Fruit fly (Drosophila melanogaster) whole organism, embryonic: ENCODE results near the gene CG2794.
A peak's percentile ranks its signal among the peaks of the same experiment; 100 is the strongest.

ENCODE experiments used
- Antp ChIP-seq: fragments of 200-800 bp; sonication (Bioruptor generic); optimal IDR thresholded peaks from 3 replicates; lab custom pipeline; 2016; ENCODE audit warnings: missing biosample characterization, missing genetic modification characterization
- Atf6 ChIP-seq: fragments of 200-800 bp; sonication (Bioruptor generic); IDR thresholded peaks from 2 replicates; pipeline ENCODE4 v1.3.6; 2022; ENCODE audit warnings: missing biosample characterization, missing genetic modification characterization
- CG10147 ChIP-seq: fragments of 200-800 bp; sonication (Bioruptor generic); optimal IDR thresholded peaks from 2 replicates; lab custom pipeline; 2019; ENCODE audit warnings: missing biosample characterization, mild to moderate bottlenecking, missing genetic modification characterization, moderate library complexity
- CG10209 ChIP-seq: fragments of 200-800 bp; sonication (Bioruptor generic); optimal IDR thresholded peaks from 3 replicates; lab custom pipeline; 2017; ENCODE audit warnings: missing biosample characterization, mild to moderate bottlenecking, missing genetic modification characterization, missing genetic modification reagents
- CG11504 ChIP-seq: fragments of 200-800 bp; sonication (Bioruptor generic); optimal IDR thresholded peaks from 3 replicates; lab custom pipeline; 2019; ENCODE audit warnings: missing biosample characterization, mild to moderate bottlenecking, missing genetic modification characterization, moderate library complexity
- CG12104 ChIP-seq: fragments of 200-800 bp; sonication (Bioruptor generic); optimal IDR thresholded peaks from 3 replicates; lab custom pipeline; 2016; ENCODE audit warnings: missing biosample characterization, missing genetic modification characterization
- CG18262 ChIP-seq: fragments of 200-800 bp; optimal IDR thresholded peaks from 3 replicates; lab custom pipeline; 2019; ENCODE audit warnings: missing biosample characterization, mild to moderate bottlenecking, missing genetic modification characterization, moderate library complexity
- CG31224 ChIP-seq: fragments of 200-800 bp; sonication (Bioruptor generic); IDR thresholded peaks from 2 replicates; pipeline ENCODE4 v1.3.6; 2022; ENCODE audit warnings: missing biosample characterization, missing genetic modification characterization
- CG33213 ChIP-seq: fragments of 200-800 bp; sonication (Bioruptor generic); optimal IDR thresholded peaks from 3 replicates; lab custom pipeline; 2016; ENCODE audit warnings: missing biosample characterization, missing genetic modification characterization
- CG4328 ChIP-seq: fragments of 200-800 bp; sonication (Bioruptor generic); optimal IDR thresholded peaks from 3 replicates; lab custom pipeline; 2017; ENCODE audit warnings: missing biosample characterization, missing genetic modification reagents, missing genetic modification characterization
- CG7839 ChIP-seq: fragments of 200-800 bp; sonication (Bioruptor generic); optimal IDR thresholded peaks from 3 replicates; lab custom pipeline; 2018; ENCODE audit warnings: missing biosample characterization, mild to moderate bottlenecking, missing genetic modification characterization, moderate library complexity
- CG8388 ChIP-seq: fragments of 200-800 bp; sonication (Bioruptor generic); optimal IDR thresholded peaks from 2 replicates; lab custom pipeline; 2019; ENCODE audit warnings: missing biosample characterization, mild to moderate bottlenecking, missing genetic modification characterization, moderate library complexity
- CoRest ChIP-seq: fragments of 200-800 bp; sonication (Bioruptor generic); optimal IDR thresholded peaks from 3 replicates; lab custom pipeline; 2018; ENCODE audit warnings: missing biosample characterization, mild to moderate bottlenecking, missing genetic modification characterization, moderate library complexity
- D19A ChIP-seq: fragments of 200-800 bp; optimal IDR thresholded peaks from 3 replicates; lab custom pipeline; 2019; ENCODE audit warnings: missing biosample characterization, mild to moderate bottlenecking, missing genetic modification characterization, moderate library complexity
- Elba2 ChIP-seq: fragments of 200-800 bp; sonication (Bioruptor generic); optimal IDR thresholded peaks from 3 replicates; lab custom pipeline; 2016; ENCODE audit warnings: missing biosample characterization, missing genetic modification characterization
- Ets65A ChIP-seq: fragments of 200-800 bp; sonication (Bioruptor generic); peaks from one replicate; lab custom pipeline; 2016; ENCODE audit warnings: missing biosample characterization, missing genetic modification characterization
- Fer1 ChIP-seq: fragments of 200-800 bp; sonication (Bioruptor generic); optimal IDR thresholded peaks from 2 replicates; lab custom pipeline; 2017; ENCODE audit warnings: missing biosample characterization, mild to moderate bottlenecking, missing genetic modification characterization
- Fer3 ChIP-seq: fragments of 200-800 bp; sonication (Bioruptor generic); optimal IDR thresholded peaks from 2 replicates; lab custom pipeline; 2018; ENCODE audit warnings: missing biosample characterization, mild to moderate bottlenecking, missing genetic modification characterization, moderate library complexity
- GATAe ChIP-seq: fragments of 200-800 bp; sonication (Bioruptor generic); conservative IDR thresholded peaks from 2 replicates; pipeline ENCODE4 v1.3.6; 2022; ENCODE audit warnings: missing biosample characterization, missing genetic modification characterization
- Hr39 ChIP-seq: fragments of >200 bp; optimal IDR thresholded peaks from 2 replicates; lab custom pipeline; 2017
- Max ChIP-seq: fragments of 200-800 bp; sonication (Bioruptor generic); optimal IDR thresholded peaks from 2 replicates; lab custom pipeline; 2016; ENCODE audit warnings: missing biosample characterization, mild to moderate bottlenecking, missing genetic modification characterization
- NFAT ChIP-seq: fragments of 200-800 bp; sonication (Bioruptor generic); IDR thresholded peaks from 2 replicates; pipeline ENCODE4 v1.3.6; 2022; ENCODE audit warnings: missing biosample characterization, missing genetic modification characterization
- Optix ChIP-seq: fragments of 200-800 bp; sonication (Bioruptor generic); IDR thresholded peaks from 3 replicates; pipeline ENCODE4 v1.3.6; 2022; ENCODE audit warnings: missing biosample characterization, missing genetic modification characterization
- Poxn ChIP-seq: fragments of 200-800 bp; sonication (Bioruptor generic); IDR thresholded peaks from 2 replicates; pipeline ENCODE4 v1.3.6; 2022; ENCODE audit warnings: missing biosample characterization, missing genetic modification characterization
- Spps ChIP-seq: fragments of 200-800 bp; sonication (Bioruptor generic); optimal IDR thresholded peaks from 2 replicates; lab custom pipeline; 2018; ENCODE audit warnings: missing biosample characterization, mild to moderate bottlenecking, missing genetic modification characterization
- Sry-δ ChIP-seq: fragments of 200-800 bp; sonication (Bioruptor generic); optimal IDR thresholded peaks from 2 replicates; lab custom pipeline; 2016; ENCODE audit warnings: missing biosample characterization, missing genetic modification characterization
- abd-A ChIP-seq: fragments of 200-800 bp; sonication (Bioruptor generic); optimal IDR thresholded peaks from 3 replicates; lab custom pipeline; 2019; ENCODE audit warnings: missing biosample characterization, mild to moderate bottlenecking, missing genetic modification characterization, moderate library complexity
- al ChIP-seq: fragments of 200-800 bp; sonication (Bioruptor generic); IDR thresholded peaks from 2 replicates; pipeline ENCODE4 v1.3.6; 2022; ENCODE audit warnings: missing biosample characterization, missing genetic modification characterization
- crol ChIP-seq: fragments of 200-800 bp; sonication (Bioruptor generic); IDR thresholded peaks from 2 replicates; pipeline ENCODE4 v1.3.6; 2022; ENCODE audit warnings: missing biosample characterization, missing genetic modification characterization
- cwo ChIP-seq: fragments of 200-800 bp; sonication (Bioruptor generic); optimal IDR thresholded peaks from 3 replicates; lab custom pipeline; 2017; ENCODE audit warnings: missing biosample characterization, missing genetic modification characterization, mild to moderate bottlenecking, moderate library complexity, missing genetic modification reagents
- dan ChIP-seq: fragments of 200-800 bp; sonication (Bioruptor generic); IDR thresholded peaks from 2 replicates; pipeline ENCODE4 v1.3.6; 2022; ENCODE audit warnings: missing biosample characterization, missing genetic modification characterization
- dm ChIP-seq: fragments of 200-800 bp; sonication (Bioruptor generic); optimal IDR thresholded peaks from 3 replicates; lab custom pipeline; 2016; ENCODE audit warnings: missing biosample characterization, missing genetic modification characterization
- eve ChIP-seq, 2 experiments: fragments of >200 bp; optimal IDR thresholded peaks; 2 replicates each; lab custom pipeline; 2017; ENCODE audit warnings: missing biosample characterization in 2 of 2, missing genetic modification characterization in 2 of 2
- fd96Cb ChIP-seq: fragments of 200-800 bp; sonication (Bioruptor generic); optimal IDR thresholded peaks from 2 replicates; lab custom pipeline; 2018; ENCODE audit warnings: missing biosample characterization, mild to moderate bottlenecking, missing genetic modification characterization, moderate library complexity
- fru ChIP-seq: fragments of >200 bp; optimal IDR thresholded peaks from 2 replicates; lab custom pipeline; 2017
- gem ChIP-seq: fragments of 200-800 bp; sonication (Bioruptor generic); optimal IDR thresholded peaks from 2 replicates; lab custom pipeline; 2019; ENCODE audit warnings: missing biosample characterization, mild to moderate bottlenecking, missing genetic modification characterization, moderate library complexity
- grau ChIP-seq: fragments of 200-800 bp; optimal IDR thresholded peaks from 3 replicates; lab custom pipeline; 2019; ENCODE audit warnings: missing biosample characterization, mild to moderate bottlenecking, missing genetic modification characterization, moderate library complexity
- kay ChIP-seq: fragments of 200-800 bp; sonication (Bioruptor generic); optimal IDR thresholded peaks from 2 replicates; lab custom pipeline; 2016; ENCODE audit warnings: missing biosample characterization, missing genetic modification characterization
- ken ChIP-seq: fragments of 200-800 bp; sonication (Bioruptor generic); IDR thresholded peaks from 3 replicates; pipeline ENCODE4 v1.3.6; 2022; ENCODE audit warnings: missing biosample characterization, missing genetic modification characterization
- kni ChIP-seq: fragments of 200-800 bp; sonication (Bioruptor generic); optimal IDR thresholded peaks from 3 replicates; lab custom pipeline; 2017; ENCODE audit warnings: mild to moderate bottlenecking, missing biosample characterization, missing genetic modification reagents, missing genetic modification characterization
- nerfin-1 ChIP-seq: fragments of 200-800 bp; sonication (Bioruptor generic); optimal IDR thresholded peaks from 3 replicates; lab custom pipeline; 2019; ENCODE audit warnings: missing biosample characterization, mild to moderate bottlenecking, missing genetic modification characterization, moderate library complexity
- oc ChIP-seq: fragments of 200-800 bp; sonication (Bioruptor generic); optimal IDR thresholded peaks from 2 replicates; lab custom pipeline; 2018; ENCODE audit warnings: missing biosample characterization, mild to moderate bottlenecking, missing genetic modification characterization, moderate library complexity
- odd ChIP-seq: fragments of 200-800 bp; sonication (Bioruptor generic); optimal IDR thresholded peaks from 2 replicates; lab custom pipeline; 2017; ENCODE audit warnings: missing biosample characterization, mild to moderate bottlenecking, missing genetic modification characterization
- pb ChIP-seq: fragments of 200-800 bp; sonication (Bioruptor generic); optimal IDR thresholded peaks from 3 replicates; lab custom pipeline; 2016; ENCODE audit warnings: missing biosample characterization, missing genetic modification characterization
- row ChIP-seq: fragments of 200-800 bp; sonication (Bioruptor generic); IDR thresholded peaks from 3 replicates; pipeline ENCODE4 v1.3.6; 2022; ENCODE audit warnings: missing biosample characterization, missing genetic modification characterization
- run ChIP-seq: fragments of 200-800 bp; sonication (Bioruptor generic); optimal IDR thresholded peaks from 3 replicates; lab custom pipeline; 2018; ENCODE audit warnings: missing biosample characterization, mild to moderate bottlenecking, missing genetic modification characterization
- sens ChIP-seq: fragments of 200-800 bp; sonication (Bioruptor generic); peaks from one replicate; lab custom pipeline; 2016; ENCODE audit warnings: missing biosample characterization, missing genetic modification characterization
- vnd ChIP-seq: fragments of 200-800 bp; sonication (Bioruptor generic); IDR thresholded peaks from 3 replicates; pipeline ENCODE4 v1.3.6; 2022; ENCODE audit warnings: missing biosample characterization, missing genetic modification characterization; ENCODE audit not compliant: partially characterized antibody
- zf30C ChIP-seq: fragments of 200-800 bp; sonication (Bioruptor generic); optimal IDR thresholded peaks from 3 replicates; lab custom pipeline; 2018; ENCODE audit warnings: missing biosample characterization, mild to moderate bottlenecking, missing genetic modification characterization

The CG2794 gene

DNA sequence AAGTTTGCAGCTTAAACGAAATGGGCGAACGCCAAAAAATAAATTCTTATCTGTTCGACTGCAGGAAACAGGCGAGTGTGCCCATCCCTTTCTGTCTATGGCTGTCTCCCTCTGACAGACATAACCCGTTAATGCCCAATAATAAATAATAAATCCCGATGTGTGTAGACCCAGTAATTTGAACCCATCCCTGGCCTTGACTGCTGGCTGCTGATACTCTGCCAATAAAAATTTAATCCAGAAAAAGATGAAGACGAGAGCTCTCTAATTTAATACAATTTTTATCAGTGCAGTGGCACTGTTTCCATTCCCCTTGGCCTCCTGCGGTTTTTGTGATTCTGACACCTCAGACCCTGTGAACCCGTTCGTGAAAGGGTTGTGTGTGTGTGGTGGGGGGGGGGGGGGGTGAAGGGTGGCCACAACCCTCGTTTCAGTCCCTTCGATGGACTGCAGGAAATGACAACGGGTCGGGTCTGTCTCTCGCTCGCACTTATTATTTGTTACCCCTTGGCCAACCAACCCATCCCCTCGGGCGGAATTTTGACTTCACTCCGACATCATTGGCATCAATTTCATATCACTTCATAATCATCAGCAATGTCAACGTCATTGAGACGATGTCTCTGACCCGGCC is 38.3 kb upstream of the CG2794 start (continued):
- TF ChIP-seq kay (GFP tag; lab: Kevin White, UChicago): no peak
- peak; percentile 7 for TF ChIP-seq run (tag; lab: Kevin White, UChicago)
- no peak for TF ChIP-seq dm (GFP tag; lab: Kevin White, UChicago)
- TF ChIP-seq fru: no peak
- TF ChIP-seq abd-A (tag; lab: Kevin White, UChicago): peak; percentile 18
- TF ChIP-seq Optix (GFP tag; lab: Robert Waterston, UW): 0 out of 3 replicates have a peak, but pooled peaks have one; percentile 28
- TF ChIP-seq Hr39 (lab: Kevin White, UChicago): peak; percentile 47
- TF ChIP-seq Spps (tag; lab: Kevin White, UChicago): no peak
- TF ChIP-seq GATAe (GFP tag; lab: Robert Waterston, UW): no peak
- peak; percentile 35 for TF ChIP-seq kni
- TF ChIP-seq vnd (GFP tag; lab: Robert Waterston, UW): 0 out of 3 replicates have a peak, but pooled peaks have one; percentile 7
- TF ChIP-seq crol (GFP tag; lab: Robert Waterston, UW): peak; percentile 92
- no peak for TF ChIP-seq Sry-δ (GFP tag; lab: Kevin White, UChicago)
- TF ChIP-seq CG8388 (GFP tag; lab: Kevin White, UChicago): no peak
- no peak for TF ChIP-seq ken (GFP tag; lab: Robert Waterston, UW)
- no peak for TF ChIP-seq al (GFP tag; lab: Robert Waterston, UW)
- TF ChIP-seq zf30C (GFP tag; lab: Kevin White, UChicago): peak; percentile 32
- no peak for TF ChIP-seq Atf6 (GFP tag; lab: Robert Waterston, UW)
- no peak for TF ChIP-seq CG31224 (GFP tag; lab: Robert Waterston, UW)
- peak; percentile 57 for TF ChIP-seq oc (tag; lab: Kevin White, UChicago)
- TF ChIP-seq nerfin-1 (tag; lab: Kevin White, UChicago): peak; percentile 56

DNA sequence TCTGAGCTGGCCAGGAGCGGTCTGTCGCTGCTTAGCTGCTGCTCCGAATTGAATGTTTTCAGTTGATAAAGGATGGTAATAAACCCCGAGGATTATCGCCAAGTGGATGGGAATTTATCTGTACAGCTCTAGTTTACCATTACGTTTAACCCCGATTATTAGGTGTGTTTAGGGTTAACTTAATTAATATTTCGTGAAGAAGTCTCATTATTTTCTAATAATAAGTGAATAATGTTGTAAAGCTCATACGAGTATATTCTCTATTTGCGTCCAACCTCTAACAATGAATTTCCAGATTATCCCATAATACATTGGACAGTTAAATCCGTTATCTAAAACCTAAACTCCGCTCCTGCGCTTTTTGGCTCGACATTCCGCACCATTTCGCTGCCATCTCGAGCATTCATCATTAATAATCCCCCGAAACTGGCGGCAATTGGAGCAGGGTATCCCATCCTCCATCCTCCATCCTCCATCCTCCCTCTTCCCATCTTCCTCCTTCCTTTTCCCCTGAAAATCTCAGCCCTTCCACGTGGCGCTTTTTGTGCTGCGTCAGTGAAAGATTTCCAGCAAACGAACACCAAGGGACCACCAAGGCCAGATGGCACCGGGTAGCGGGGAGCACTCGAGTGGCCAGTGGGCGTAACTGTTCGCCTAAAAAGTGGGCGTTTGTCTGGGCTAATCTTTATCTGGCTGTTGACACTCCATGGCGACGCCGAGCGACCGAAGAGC is 37.6 kb upstream of the CG2794 start:
- TF ChIP-seq row (GFP tag; lab: Robert Waterston, UW): 0 out of 3 replicates have a peak, but pooled peaks have one; percentile 14
- TF ChIP-seq CG33213: no peak
- peak; percentile 9 for TF ChIP-seq CG18262 (tag; lab: Kevin White, UChicago)
- no peak for TF ChIP-seq eve (GFP tag; optimal IDR thresholded peaks at IDR 0.05; lab: Kevin White, UChicago)
- TF ChIP-seq dan (GFP tag; lab: Robert Waterston, UW): no peak
- TF ChIP-seq Fer1 (GFP tag; lab: Kevin White, UChicago): peak; percentile 16
- TF ChIP-seq Ets65A (GFP tag; lab: Kevin White, UChicago): peak; percentile 35
- no peak for TF ChIP-seq odd (GFP tag; lab: Kevin White, UChicago)
- TF ChIP-seq Poxn (GFP tag; lab: Robert Waterston, UW): no peak
- TF ChIP-seq CoRest (tag; lab: Kevin White, UChicago): peak; percentile 8
- TF ChIP-seq grau (tag; lab: Kevin White, UChicago): peak; percentile 18
- TF ChIP-seq pb: no peak
- TF ChIP-seq fd96Cb (tag; lab: Kevin White, UChicago): peak; percentile 31
- no peak for TF ChIP-seq CG4328 (GFP tag; lab: Kevin White, UChicago)
- TF ChIP-seq CG7839: peak; percentile 26
- TF ChIP-seq sens (GFP tag; lab: Kevin White, UChicago): peak; percentile 61
- TF ChIP-seq Antp: no peak
- TF ChIP-seq CG10209 (GFP tag; lab: Kevin White, UChicago): no peak
- TF ChIP-seq CG10147 (GFP tag; lab: Kevin White, UChicago): peak; percentile 24
- TF ChIP-seq CG11504 (tag; lab: Kevin White, UChicago): peak; percentile 37
- TF ChIP-seq gem (tag; lab: Kevin White, UChicago): peak; percentile 27
- TF ChIP-seq NFAT: no peak
- TF ChIP-seq D19A (tag; lab: Kevin White, UChicago): no peak
- TF ChIP-seq Fer3 (tag; lab: Kevin White, UChicago): peak; percentile 3
- TF ChIP-seq cwo (GFP tag; lab: Kevin White, UChicago): peak; percentile 5
- no peak for TF ChIP-seq Elba2
- TF ChIP-seq Max: no peak
- no peak for TF ChIP-seq CG12104 (GFP tag; lab: Kevin White, UChicago)
- TF ChIP-seq abd-A (tag; lab: Kevin White, UChicago): peak; percentile 44
